Worm (Caenorhabditis elegans): ENCODE measurements around the gene paqr-1.

The paqr-1 gene

ce11 chrIV:6531450-6531849 is 23.8 kb downstream of the paqr-1 start, which contains the start of gene C01G5.4:
Gene C01G5.4 (plus strand): TSS chrIV:6531750.
- TF ChIP-seq sem-2 (GFP tag; optimal IDR thresholded peaks at IDR 0.05) (no peak), snpc-4 (tag; optimal IDR thresholded peaks at IDR 0.05) (no peak)

- TF ChIP-seq lin-13 (tag; optimal IDR thresholded peaks at IDR 0.05) (no peak), elt-3 (tag; optimal IDR thresholded peaks at IDR 0.05) (no peak), nhr-237 (tag; optimal IDR thresholded peaks at IDR 0.05) (no peak), zip-8 (tag; optimal IDR thresholded peaks at IDR 0.05) (no peak)
Observed at ce11 chrIV:6529832-6530231, 25.4 kb downstream of the paqr-1 start.

- TF ChIP-seq nhr-28 (tag; optimal IDR thresholded peaks at IDR 0.05) (no peak), mls-2 (tag; optimal IDR thresholded peaks at IDR 0.05) (no peak), bed-3 (GFP tag; optimal IDR thresholded peaks at IDR 0.05) (no peak), nhr-2 (tag; optimal IDR thresholded peaks at IDR 0.05) (no peak), snpc-4 (tag; optimal IDR thresholded peaks at IDR 0.05) (no peak), ham-2 (GFP tag; optimal IDR thresholded peaks at IDR 0.05) (no peak), nhr-237 (tag; optimal IDR thresholded peaks at IDR 0.05) (no peak)
Observed at ce11 chrIV:6528202-6528601, 27.0 kb downstream of the paqr-1 start.

ce11 chrIV:6526522-6526921 is 28.7 kb downstream of the paqr-1 start:
- TF ChIP-seq snpc-4 (tag; optimal IDR thresholded peaks at IDR 0.05) (no peak), ceh-83 (GFP tag; optimal IDR thresholded peaks at IDR 0.05) (no peak), drap-1 (GFP tag; optimal IDR thresholded peaks at IDR 0.05) (no peak), ces-1 (GFP tag; optimal IDR thresholded peaks at IDR 0.05) (no peak), blmp-1 (tag; optimal IDR thresholded peaks at IDR 0.05) (no peak), lsy-2 (tag; optimal IDR thresholded peaks at IDR 0.05) (no peak), bed-3 (GFP tag; optimal IDR thresholded peaks at IDR 0.05) (no peak), sem-2 (GFP tag; optimal IDR thresholded peaks at IDR 0.05) (no peak), elt-1 (tag; optimal IDR thresholded peaks at IDR 0.05; ENCODE audit: borderline replicate concordance, insufficient read depth) (no peak)

- no peak for TF ChIP-seq tbx-8 (GFP tag; optimal IDR thresholded peaks at IDR 0.05)
Observed at ce11 chrIV:6524531-6524930, 30.7 kb downstream of the paqr-1 start, which contains the start of gene C01G5.5. Gene C01G5.5 (plus strand): TSS chrIV:6524610.

ce11 chrIV:6523773-6524172 is 31.5 kb downstream of the paqr-1 start:
- TF ChIP-seq lin-32 (GFP tag; optimal IDR thresholded peaks at IDR 0.05): no peak
- TF ChIP-seq nhr-237 (tag; optimal IDR thresholded peaks at IDR 0.05): no peak
- no peak for TF ChIP-seq tbx-8 (GFP tag; optimal IDR thresholded peaks at IDR 0.05)
- TF ChIP-seq elt-1 (tag; optimal IDR thresholded peaks at IDR 0.05; ENCODE audit: borderline replicate concordance, insufficient read depth): no peak
- no peak for TF ChIP-seq nhr-2 (tag; optimal IDR thresholded peaks at IDR 0.05)
- TF ChIP-seq ceh-43 (GFP tag; optimal IDR thresholded peaks at IDR 0.05): no peak
- TF ChIP-seq ceh-83 (GFP tag; optimal IDR thresholded peaks at IDR 0.05): no peak
- no peak for TF ChIP-seq ceh-39 (tag; optimal IDR thresholded peaks at IDR 0.05)
- TF ChIP-seq mab-5 (tag; optimal IDR thresholded peaks at IDR 0.05): no peak
- no peak for TF ChIP-seq M03D4.4 (tag; optimal IDR thresholded peaks at IDR 0.05)
- no peak for TF ChIP-seq sptf-1 (tag; optimal IDR thresholded peaks at IDR 0.05)
- TF ChIP-seq nhr-12 (tag; optimal IDR thresholded peaks at IDR 0.05): no peak

- TF ChIP-seq hlh-1 (tag; optimal IDR thresholded peaks at IDR 0.05): no peak
- no peak for TF ChIP-seq nhr-2 (tag; optimal IDR thresholded peaks at IDR 0.05)
- no peak for TF ChIP-seq ztf-11 (tag; optimal IDR thresholded peaks at IDR 0.05)
- TF ChIP-seq elt-1 (tag; optimal IDR thresholded peaks at IDR 0.05; ENCODE audit: borderline replicate concordance, insufficient read depth): no peak
- TF ChIP-seq pha-4 (tag; optimal IDR thresholded peaks at IDR 0.05): no peak
Observed at ce11 chrIV:6522305-6522917, 32.8 kb downstream of the paqr-1 start, which contains the start of gene ddi-1. Gene ddi-1 (plus strand): TSS chrIV:6522867.

Data from whole organism, mixed stage, embryonic.